Worm (Caenorhabditis elegans) whole organism, mixed stage, embryonic: Measurements from ENCODE around the gene ZK1248.19.
"Not testable (repeated sequence)": the region's sequence is repeated elsewhere in the genome, so short reads cannot be mapped to it uniquely, and the experiment has no call there.

Source experiments
- bed-3 ChIP-seq: fragments of 200-800 bp; sonication (Bioruptor generic); optimal IDR thresholded peaks from 3 replicates; lab custom pipeline; 2018; ENCODE audit warnings: mild to moderate bottlenecking, missing genetic modification characterization, moderate library complexity, missing compliant biosample characterization
- ceh-39 ChIP-seq: fragments of 150-350 bp; optimal IDR thresholded peaks from 2 replicates; lab custom pipeline; 2014; ENCODE audit warnings: missing biosample characterization, missing genetic modification characterization
- ceh-43 ChIP-seq: fragments of 200-800 bp; sonication (Bioruptor generic); optimal IDR thresholded peaks from 2 replicates; lab custom pipeline; 2018; ENCODE audit warnings: mild to moderate bottlenecking, missing genetic modification characterization, moderate library complexity, missing compliant biosample characterization
- ceh-83 ChIP-seq: fragments of 200-800 bp; sonication (Bioruptor generic); optimal IDR thresholded peaks from 2 replicates; lab custom pipeline; 2018; ENCODE audit warnings: mild to moderate bottlenecking, missing genetic modification characterization, missing compliant biosample characterization
- ces-1 ChIP-seq: fragments of 150-350 bp; optimal IDR thresholded peaks from 2 replicates; lab custom pipeline; 2014; ENCODE audit warnings: missing biosample characterization, missing genetic modification reagents, missing genetic modification characterization
- cnd-1 ChIP-seq: fragments of 200-800 bp; sonication (Bioruptor generic); optimal IDR thresholded peaks from 2 replicates; lab custom pipeline; 2018; ENCODE audit warnings: mild to moderate bottlenecking, missing genetic modification characterization, missing compliant biosample characterization
- drap-1 ChIP-seq: fragments of 200-800 bp; sonication (Bioruptor generic); optimal IDR thresholded peaks from 3 replicates; lab custom pipeline; 2018; ENCODE audit warnings: mild to moderate bottlenecking, missing genetic modification characterization, missing compliant biosample characterization
- elt-1 ChIP-seq: sonication (generic microtip); optimal IDR thresholded peaks from 2 replicates; lab custom pipeline; 2017; ENCODE audit warnings: missing genetic modification characterization, mild to moderate bottlenecking, missing compliant biosample characterization, antibody characterized with exemption, moderate library complexity, borderline replicate concordance; ENCODE audit not compliant: insufficient read depth
- ham-2 ChIP-seq: fragments of 200-800 bp; sonication (Bioruptor generic); optimal IDR thresholded peaks from 2 replicates; lab custom pipeline; 2018; ENCODE audit warnings: mild to moderate bottlenecking, missing genetic modification characterization, missing compliant biosample characterization
- hlh-1 ChIP-seq: fragments of 150-350 bp; optimal IDR thresholded peaks from 2 replicates; lab custom pipeline; 2014; ENCODE audit warnings: missing biosample characterization, missing genetic modification reagents, missing genetic modification characterization
- lin-13 ChIP-seq: fragments of 150-350 bp; optimal IDR thresholded peaks from 2 replicates; lab custom pipeline; 2014; ENCODE audit warnings: missing biosample characterization, missing genetic modification characterization
- lin-32 ChIP-seq: fragments of 200-800 bp; sonication (Bioruptor generic); optimal IDR thresholded peaks from 2 replicates; lab custom pipeline; 2018; ENCODE audit warnings: mild to moderate bottlenecking, missing genetic modification characterization, missing compliant biosample characterization
- lsy-2 ChIP-seq: fragments of 150-350 bp; optimal IDR thresholded peaks from 2 replicates; lab custom pipeline; 2014; ENCODE audit warnings: missing biosample characterization, missing genetic modification characterization
- mab-5 ChIP-seq: fragments of 150-350 bp; optimal IDR thresholded peaks from 2 replicates; lab custom pipeline; 2014; ENCODE audit warnings: missing biosample characterization, missing genetic modification characterization
- mep-1 ChIP-seq: fragments of 150-350 bp; optimal IDR thresholded peaks from 2 replicates; lab custom pipeline; 2017; ENCODE audit warnings: missing biosample characterization, missing genetic modification reagents, missing genetic modification characterization, inconsistent platforms
- mls-2 ChIP-seq: sonication (generic microtip); optimal IDR thresholded peaks from 2 replicates; lab custom pipeline; 2016; ENCODE audit warnings: mild to moderate bottlenecking, missing genetic modification characterization, moderate library complexity, missing compliant biosample characterization
- nhr-12 ChIP-seq: fragments of 150-350 bp; optimal IDR thresholded peaks from 2 replicates; lab custom pipeline; 2014; ENCODE audit warnings: missing biosample characterization, missing genetic modification characterization
- nhr-2 ChIP-seq: fragments of 150-350 bp; optimal IDR thresholded peaks from 2 replicates; lab custom pipeline; 2014; ENCODE audit warnings: missing biosample characterization, missing genetic modification characterization
- nhr-237 ChIP-seq: fragments of 150-350 bp; optimal IDR thresholded peaks from 2 replicates; lab custom pipeline; 2014; ENCODE audit warnings: missing biosample characterization, missing genetic modification characterization
- nhr-28 ChIP-seq: fragments of 150-350 bp; optimal IDR thresholded peaks from 2 replicates; lab custom pipeline; 2014; ENCODE audit warnings: missing biosample characterization, missing genetic modification characterization
- nhr-76 ChIP-seq: sonication (generic microtip); optimal IDR thresholded peaks from 2 replicates; lab custom pipeline; 2017; ENCODE audit warnings: missing biosample characterization, missing genetic modification characterization
- pha-4 ChIP-seq: fragments of 150-350 bp; optimal IDR thresholded peaks from 2 replicates; lab custom pipeline; 2018; ENCODE audit warnings: missing biosample characterization, missing genetic modification reagents, missing genetic modification characterization
- sem-2 ChIP-seq: fragments of 200-800 bp; sonication (Bioruptor generic); optimal IDR thresholded peaks from 2 replicates; lab custom pipeline; 2018; ENCODE audit warnings: mild to moderate bottlenecking, missing genetic modification characterization, missing compliant biosample characterization
- snpc-4 ChIP-seq: fragments of 150-350 bp; optimal IDR thresholded peaks from 2 replicates; lab custom pipeline; 2014; ENCODE audit warnings: missing biosample characterization, missing genetic modification characterization
- tbx-8 ChIP-seq: fragments of 200-800 bp; sonication (Bioruptor generic); optimal IDR thresholded peaks from 2 replicates; lab custom pipeline; 2018; ENCODE audit warnings: mild to moderate bottlenecking, missing genetic modification characterization, moderate library complexity, missing compliant biosample characterization
- unc-120 ChIP-seq: sonication (generic microtip); optimal IDR thresholded peaks from 2 replicates; lab custom pipeline; 2017; ENCODE audit warnings: missing genetic modification characterization, missing compliant biosample characterization; ENCODE audit not compliant: poor library complexity, severe bottlenecking
- unc-62 ChIP-seq: fragments of 150-350 bp; optimal IDR thresholded peaks from 2 replicates; lab custom pipeline; 2014; ENCODE audit warnings: missing biosample characterization, missing genetic modification reagents, missing genetic modification characterization
- zip-8 ChIP-seq: fragments of 150-350 bp; optimal IDR thresholded peaks from 2 replicates; lab custom pipeline; 2014; ENCODE audit warnings: missing biosample characterization, missing genetic modification characterization
- ztf-11 ChIP-seq: fragments of 150-350 bp; optimal IDR thresholded peaks from 2 replicates; lab custom pipeline; 2014; ENCODE audit warnings: missing biosample characterization, missing genetic modification characterization

Gene ZK1248.19

ce11 chrII:5827364-5827763 is 11.8 kb downstream of the ZK1248.19 start, which contains the start of gene tbc-2:
Gene tbc-2 (minus strand): TSS chrII:5827443.
- TF ChIP-seq bed-3 (GFP tag; lab: Kevin White, UChicago), result no peak
- TF ChIP-seq nhr-237, result no peak
- TF ChIP-seq snpc-4, result no peak
- TF ChIP-seq ztf-11 (tag; lab: Kevin White, UChicago), result no peak
- TF ChIP-seq cnd-1 (tag; lab: Kevin White, UChicago), result no peak

- peak; percentile 5 for TF ChIP-seq unc-62
- no peak for TF ChIP-seq nhr-2 (tag; lab: Kevin White, UChicago)
- peak; percentile 8 for TF ChIP-seq ces-1 (GFP tag; lab: Kevin White, UChicago)
Observed at ce11 chrII:5820282-5820762, 18.9 kb downstream of the ZK1248.19 start, which contains the start of gene ehs-1. Gene ehs-1 (plus strand): TSS chrII:5820712.

DNA sequence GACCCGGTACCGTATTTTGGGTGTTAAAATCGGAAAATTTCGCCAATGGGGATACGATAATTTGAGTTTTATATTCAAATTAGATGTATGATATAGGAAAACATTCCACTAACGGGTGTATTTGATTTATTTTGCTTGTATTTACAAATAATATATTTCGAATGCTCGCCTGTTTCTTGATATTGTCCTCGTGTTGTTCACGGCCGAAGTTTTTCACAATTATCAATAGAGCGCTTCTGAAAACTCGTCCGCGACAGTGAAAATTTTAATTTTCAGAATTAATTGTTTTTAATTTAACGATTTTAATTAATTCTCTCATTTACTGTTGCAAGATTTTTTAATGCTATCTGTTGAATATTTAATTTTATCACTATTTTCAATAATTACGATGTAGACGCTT is 19.6 kb downstream of the ZK1248.19 start:
- TF ChIP-seq lin-13 (tag; lab: Kevin White, UChicago) (no peak), hlh-1 (tag; lab: Kevin White, UChicago) (no peak), ceh-83 (GFP tag; lab: Kevin White, UChicago) (no peak), bed-3 (GFP tag; lab: Kevin White, UChicago) (no peak), nhr-237 (no peak), unc-62 (no peak), lsy-2 (tag; lab: Kevin White, UChicago) (no peak)

- TF ChIP-seq ztf-11 (tag; lab: Kevin White, UChicago) (no peak), nhr-28 (tag; lab: Kevin White, UChicago) (no peak), mep-1 (tag; lab: Kevin White, UChicago) (no peak), zip-8 (tag; lab: Kevin White, UChicago) (no peak), lin-32 (no peak), hlh-1 (tag; lab: Kevin White, UChicago) (no peak), nhr-2 (tag; lab: Kevin White, UChicago) (no peak), ceh-43 (GFP tag; lab: Kevin White, UChicago) (no peak), nhr-76 (tag; lab: Kevin White, UChicago) (no peak), ham-2 (GFP tag; lab: Kevin White, UChicago) (no peak)
Observed at ce11 chrII:5818298-5818697, 20.9 kb downstream of the ZK1248.19 start, which contains the start of gene ZK1248.4. Gene ZK1248.4 (plus strand): TSS chrII:5818598.

ce11 chrII:5816346-5816745 is 22.9 kb downstream of the ZK1248.19 start, which contains the start of gene ZK1248.20:
Gene ZK1248.20 (plus strand): TSS chrII:5816646.
- TF ChIP-seq mls-2 (tag; lab: Kevin White, UChicago) (no peak), unc-120 (tag; lab: Kevin White, UChicago) (no peak), hlh-1 (tag; lab: Kevin White, UChicago) (no peak), elt-1 (tag; lab: Kevin White, UChicago) (no peak), pha-4 (tag; lab: Kevin White, UChicago) (no peak), bed-3 (GFP tag; lab: Kevin White, UChicago) (no peak), cnd-1 (tag; lab: Kevin White, UChicago) (no peak), nhr-76 (tag; lab: Kevin White, UChicago) (no peak), mab-5 (tag; lab: Kevin White, UChicago) (no peak), ham-2 (GFP tag; lab: Kevin White, UChicago) (no peak), drap-1 (GFP tag; lab: Kevin White, UChicago) (no peak), nhr-12 (tag; lab: Kevin White, UChicago) (no peak), ztf-11 (tag; lab: Kevin White, UChicago) (no peak), lin-32 (no peak), ceh-39 (no peak), sem-2 (GFP tag; lab: Kevin White, UChicago) (no peak), tbx-8 (GFP tag; lab: Kevin White, UChicago) (no peak), nhr-237 (no peak)

DNA sequence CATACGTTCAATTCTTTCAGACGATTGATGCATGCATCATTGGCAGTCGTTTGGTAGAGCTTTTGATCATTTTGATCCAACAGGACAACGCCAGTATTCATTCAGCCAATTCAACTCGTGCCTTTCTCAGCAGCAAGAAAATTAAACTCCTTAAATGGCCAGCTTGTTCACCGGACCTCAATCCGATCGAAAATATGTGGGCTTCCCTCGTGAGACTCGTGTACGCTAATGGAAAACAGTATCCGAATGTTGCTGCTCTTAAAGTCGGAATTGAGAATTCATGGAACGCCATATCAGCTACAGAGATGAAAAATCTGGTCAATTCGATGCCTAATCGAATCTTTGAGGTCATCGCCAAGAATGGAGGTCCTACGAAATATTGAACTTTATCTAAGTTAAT is 23.8 kb downstream of the ZK1248.19 start, which contains the start of gene wago-5:
Gene wago-5 (minus strand): TSS at position 101 of the 400 bp plus-strand sequence.
- TF ChIP-seq snpc-4; elt-1 (tag; lab: Kevin White, UChicago); mls-2 (tag; lab: Kevin White, UChicago): not testable (repeated sequence)
